Worm (Caenorhabditis elegans) whole organism, L1 larva: ENCODE data around the gene srx-87.
A peak's percentile ranks its signal among the peaks of the same experiment; 100 is the strongest.

Experiments
- C16A3.4 ChIP-seq: fragments of 150-350 bp; optimal IDR thresholded peaks from 2 replicates; lab custom pipeline; 2014; ENCODE audit warnings: missing biosample characterization, missing genetic modification characterization
- F16B12.6 ChIP-seq: fragments of 150-350 bp; optimal IDR thresholded peaks from 2 replicates; lab custom pipeline; 2014; ENCODE audit warnings: missing biosample characterization, missing genetic modification characterization
- blmp-1 ChIP-seq: fragments of 150-350 bp; optimal IDR thresholded peaks from 2 replicates; lab custom pipeline; 2014; ENCODE audit warnings: missing biosample characterization, missing genetic modification characterization
- ceh-90 ChIP-seq: sonication (generic microtip); optimal IDR thresholded peaks from 2 replicates; lab custom pipeline; 2016; ENCODE audit warnings: missing genetic modification characterization, missing compliant biosample characterization
- dpl-1 ChIP-seq, 3 experiments: fragments of 150-350 bp in 2 of 3; sonication (generic microtip) in 1 of 3; optimal IDR thresholded peaks; 2 replicates each; lab custom pipeline; 2014 to 2017; ENCODE audit warnings: missing biosample characterization in 3 of 3, missing genetic modification characterization in 3 of 3, missing genetic modification reagents in 3 of 3
- dsc-1 ChIP-seq: sonication (generic microtip); optimal IDR thresholded peaks from 2 replicates; lab custom pipeline; 2016; ENCODE audit warnings: mild to moderate bottlenecking, missing genetic modification characterization, missing compliant biosample characterization
- efl-1 ChIP-seq, 4 experiments: fragments of 150-350 bp; optimal IDR thresholded peaks in 3 of 4; peaks in 1 of 4; 1 replicate in 1 of 4; 2 replicates in 3 of 4; lab custom pipeline; 2014; ENCODE audit warnings: missing biosample characterization in 2 of 4, missing genetic modification characterization in 2 of 4, missing genetic modification reagents in 2 of 4
- egl-13 ChIP-seq: sonication (generic microtip); optimal IDR thresholded peaks from 2 replicates; lab custom pipeline; 2016; ENCODE audit warnings: missing genotype, missing genetic modification reagents, missing genetic modification characterization, missing compliant biosample characterization
- egl-27 ChIP-seq, 2 experiments: fragments of 150-350 bp in 1 of 2; sonication (generic microtip); optimal IDR thresholded peaks; 3 replicates each; lab custom pipeline; 2017 to 2018; ENCODE audit warnings: missing biosample characterization in 2 of 2, missing genetic modification characterization in 2 of 2, missing genetic modification reagents in 2 of 2
- elt-2 ChIP-seq: sonication (generic microtip); optimal IDR thresholded peaks from 2 replicates; lab custom pipeline; 2016; ENCODE audit warnings: missing genetic modification characterization, mild to moderate bottlenecking, inconsistent platforms, missing compliant biosample characterization, missing genetic modification reagents
- elt-3 ChIP-seq, 6 experiments: fragments of 150-350 bp in 1 of 6; sonication (generic microtip); optimal IDR thresholded peaks; 2 replicates each; lab custom pipeline; 2017 to 2018; ENCODE audit warnings: missing biosample characterization in 6 of 6, missing genetic modification characterization in 6 of 6, inconsistent platforms in 1 of 6
- fkh-8 ChIP-seq: sonication (generic microtip); optimal IDR thresholded peaks from 2 replicates; lab custom pipeline; 2016; ENCODE audit warnings: mild to moderate bottlenecking, missing genetic modification characterization, missing compliant biosample characterization
- fos-1 ChIP-seq: fragments of 150-350 bp; optimal IDR thresholded peaks from 2 replicates; lab custom pipeline; 2014; ENCODE audit warnings: missing biosample characterization, missing genetic modification characterization
- grh-1 ChIP-seq: fragments of 200-800 bp; sonication (Bioruptor generic); IDR thresholded peaks from 2 replicates; pipeline ENCODE4 v1.3.6; 2022; ENCODE audit warnings: missing genetic modification reagents, missing genetic modification characterization, missing compliant biosample characterization
- hlh-17 ChIP-seq: fragments of 200-800 bp; sonication (Bioruptor generic); optimal IDR thresholded peaks from 2 replicates; lab custom pipeline; 2018; ENCODE audit warnings: missing genetic modification characterization, mild to moderate bottlenecking, missing compliant biosample characterization, moderate library complexity, borderline replicate concordance
- hlh-4 ChIP-seq: sonication (generic microtip); optimal IDR thresholded peaks from 2 replicates; lab custom pipeline; 2016; ENCODE audit warnings: mild to moderate bottlenecking, missing genetic modification characterization, missing compliant biosample characterization
- irx-1 ChIP-seq: sonication (generic microtip); optimal IDR thresholded peaks from 2 replicates; lab custom pipeline; 2016; ENCODE audit warnings: missing genetic modification characterization, missing compliant biosample characterization
- isw-1 ChIP-seq: fragments of 200-800 bp; sonication (Bioruptor generic); IDR thresholded peaks from 2 replicates; pipeline ENCODE4 v1.3.6; 2022; ENCODE audit warnings: missing genetic modification characterization, missing compliant biosample characterization
- lin-14 ChIP-seq: fragments of 200-800 bp; sonication (Bioruptor generic); optimal IDR thresholded peaks from 2 replicates; lab custom pipeline; 2018; ENCODE audit warnings: mild to moderate bottlenecking, missing genetic modification characterization, moderate library complexity, missing compliant biosample characterization
- lin-15B ChIP-seq: fragments of 150-350 bp; sonication (generic microtip); optimal IDR thresholded peaks from 3 replicates; lab custom pipeline; 2014; ENCODE audit warnings: missing biosample characterization, missing genetic modification characterization
- lin-35 ChIP-seq, 2 experiments: fragments of 150-350 bp; optimal IDR thresholded peaks; 2 replicates each; lab custom pipeline; 2014; ENCODE audit warnings: missing biosample characterization in 2 of 2, missing genetic modification characterization in 2 of 2, missing genetic modification reagents in 2 of 2
- mep-1 ChIP-seq: fragments of 150-350 bp; optimal IDR thresholded peaks from 2 replicates; lab custom pipeline; 2014; ENCODE audit warnings: missing biosample characterization, missing genetic modification characterization
- nhr-20 ChIP-seq: sonication (generic microtip); optimal IDR thresholded peaks from 2 replicates; lab custom pipeline; 2016; ENCODE audit warnings: mild to moderate bottlenecking, missing genetic modification characterization, missing compliant biosample characterization
- nhr-47 ChIP-seq: sonication (generic microtip); optimal IDR thresholded peaks from 2 replicates; lab custom pipeline; 2016; ENCODE audit warnings: mild to moderate bottlenecking, missing genetic modification characterization, moderate library complexity, missing compliant biosample characterization
- nhr-71 ChIP-seq: sonication (generic microtip); optimal IDR thresholded peaks from 2 replicates; lab custom pipeline; 2016; ENCODE audit warnings: mild to moderate bottlenecking, missing genetic modification characterization, moderate library complexity, missing compliant biosample characterization
- nhr-84 ChIP-seq: sonication (generic microtip); optimal IDR thresholded peaks from 2 replicates; lab custom pipeline; 2017; ENCODE audit warnings: missing biosample characterization, missing genetic modification characterization
- nhr-85 ChIP-seq: sonication (generic microtip); peaks from one replicate; lab custom pipeline; 2016; ENCODE audit warnings: missing genetic modification characterization, inconsistent platforms, missing compliant biosample characterization
- rnt-1 ChIP-seq: sonication (generic microtip); optimal IDR thresholded peaks from 2 replicates; lab custom pipeline; 2016; ENCODE audit warnings: mild to moderate bottlenecking, missing genetic modification characterization, moderate library complexity, missing compliant biosample characterization
- skn-1 ChIP-seq: fragments of 150-350 bp; optimal IDR thresholded peaks from 2 replicates; lab custom pipeline; 2014; ENCODE audit warnings: missing biosample characterization, missing genetic modification characterization
- snpc-4 ChIP-seq: fragments of 150-350 bp; optimal IDR thresholded peaks from 2 replicates; lab custom pipeline; 2014; ENCODE audit warnings: missing biosample characterization, missing genetic modification characterization
- snu-23 ChIP-seq: sonication (generic microtip); optimal IDR thresholded peaks from 2 replicates; lab custom pipeline; 2016; ENCODE audit warnings: missing genetic modification characterization, missing compliant biosample characterization
- sptf-1 ChIP-seq: fragments of 150-350 bp; optimal IDR thresholded peaks from 2 replicates; lab custom pipeline; 2014; ENCODE audit warnings: missing biosample characterization, missing genetic modification characterization
- sup-37 ChIP-seq: fragments of 200-800 bp; sonication (Bioruptor generic); optimal IDR thresholded peaks from 2 replicates; lab custom pipeline; 2018; ENCODE audit warnings: mild to moderate bottlenecking, missing genetic modification characterization, missing compliant biosample characterization
- swsn-7 ChIP-seq: sonication (generic microtip); optimal IDR thresholded peaks from 2 replicates; lab custom pipeline; 2016; ENCODE audit warnings: missing genetic modification characterization, missing compliant biosample characterization
- tbx-2 ChIP-seq: sonication (generic microtip); optimal IDR thresholded peaks from 2 replicates; lab custom pipeline; 2016; ENCODE audit warnings: missing genetic modification characterization, missing compliant biosample characterization
- unc-62 ChIP-seq: fragments of 150-350 bp; optimal IDR thresholded peaks from 2 replicates; lab custom pipeline; 2014; ENCODE audit warnings: missing biosample characterization, missing genetic modification reagents, missing genetic modification characterization
- vab-15 ChIP-seq: sonication (generic microtip); optimal IDR thresholded peaks from 2 replicates; lab custom pipeline; 2017; ENCODE audit warnings: missing genotype, mild to moderate bottlenecking, missing genetic modification characterization, missing compliant biosample characterization
- zag-1 ChIP-seq: fragments of 150-350 bp; optimal IDR thresholded peaks from 2 replicates; lab custom pipeline; 2014; ENCODE audit warnings: missing biosample characterization, missing genetic modification characterization

The srx-87 gene

ce11 chrV:11552379-11552778 is 12.3 kb upstream of the srx-87 start, which contains the start of gene srx-85:
Gene srx-85, plus strand, starts transcription at chrV:11552679.
- TF ChIP-seq unc-62 (no peak), fkh-8 (tag; lab: Kevin White, UChicago) (no peak), elt-2 (tag; lab: Kevin White, UChicago) (no peak), C16A3.4 (tag; lab: Kevin White, UChicago) (no peak)
- TF ChIP-seq, all 84 proteins: peak for 0

ce11 chrV:11554260-11554659 is 10.4 kb upstream of the srx-87 start, which contains the start of gene duo-1:
Gene duo-1, plus strand, starts transcription at chrV:11554630.
- peak in 1 of 3 experiments; percentile 5 for TF ChIP-seq dpl-1 (GFP tag; optimal IDR thresholded peaks at IDR 0.05; lab: Kevin White, UChicago)
- no peak for TF ChIP-seq irx-1 (tag; lab: Kevin White, UChicago)
- TF ChIP-seq F16B12.6 (tag; lab: Kevin White, UChicago), result peak; percentile 23
- peak in 1 of 2 experiments; percentile 57 for TF ChIP-seq efl-1 (optimal IDR thresholded peaks at IDR 0.05; lab: Kevin White, UChicago)
- no peak for TF ChIP-seq efl-1 (GFP tag; optimal IDR thresholded peaks at IDR 0.05 in 1 of 2; lab: Kevin White, UChicago)
- TF ChIP-seq, all 84 proteins: peak for 3

- TF ChIP-seq F16B12.6 (tag; lab: Kevin White, UChicago) (no peak), fos-1 (no peak), efl-1 (optimal IDR thresholded peaks at IDR 0.05; lab: Kevin White, UChicago) (no peak), efl-1 (GFP tag; optimal IDR thresholded peaks at IDR 0.05 in 1 of 2; lab: Kevin White, UChicago) (no peak), hlh-4 (tag; lab: Kevin White, UChicago) (no peak), elt-3 (tag; optimal IDR thresholded peaks at IDR 0.05; lab: Kevin White, UChicago) (no peak), sptf-1 (tag; lab: Kevin White, UChicago) (no peak), swsn-7 (tag; lab: Kevin White, UChicago) (no peak), blmp-1 (tag; lab: Kevin White, UChicago) (no peak), tbx-2 (tag; lab: Kevin White, UChicago) (no peak), isw-1 (no peak), zag-1 (no peak), egl-27 (tag; optimal IDR thresholded peaks at IDR 0.05; lab: Kevin White, UChicago) (no peak), hlh-17 (GFP tag; lab: Kevin White, UChicago) (no peak), vab-15 (tag; lab: Kevin White, UChicago) (no peak), ceh-90 (tag; lab: Kevin White, UChicago) (no peak), C16A3.4 (tag; lab: Kevin White, UChicago) (no peak), grh-1 (no peak)
Observed at ce11 chrV:11562643-11563042, 2.0 kb upstream of the srx-87 start, which contains the start of gene srx-86. Gene srx-86, plus strand, starts transcription at chrV:11562943.

ce11 chrV:11570169-11570651 is 5.5 kb downstream of the srx-87 start, which contains the start of the genes nhr-101 and pms-2:
Gene nhr-101, plus strand, starts transcription at chrV:11570476.
Gene pms-2, minus strand, starts transcription at chrV:11570601.
- no peak for TF ChIP-seq isw-1
- TF ChIP-seq lin-15B (tag; lab: Kevin White, UChicago), result no peak
- no peak for TF ChIP-seq snpc-4
- no peak for TF ChIP-seq egl-13 (tag; lab: Kevin White, UChicago)
- no peak for TF ChIP-seq irx-1 (tag; lab: Kevin White, UChicago)
- TF ChIP-seq swsn-7 (tag; lab: Kevin White, UChicago), result no peak
- TF ChIP-seq nhr-47, result no peak
- peak; percentile 76 for TF ChIP-seq nhr-85
- TF ChIP-seq rnt-1 (tag; lab: Kevin White, UChicago), result peak; percentile 4
- peak in 1 of 6 experiments; percentile 24 for TF ChIP-seq elt-3 (tag; optimal IDR thresholded peaks at IDR 0.05; lab: Kevin White, UChicago)
- TF ChIP-seq snu-23, result peak; percentile 50
- TF ChIP-seq egl-27 (tag; optimal IDR thresholded peaks at IDR 0.05; lab: Kevin White, UChicago), result no peak
- TF ChIP-seq nhr-84 (tag; lab: Kevin White, UChicago), result no peak
- TF ChIP-seq sup-37 (GFP tag; lab: Kevin White, UChicago), result no peak
- no peak for TF ChIP-seq zag-1
- TF ChIP-seq skn-1 (tag; lab: Kevin White, UChicago), result peak; percentile 76
- TF ChIP-seq lin-14, result peak; percentile 61
- TF ChIP-seq nhr-20 (tag; lab: Kevin White, UChicago), result peak; percentile 51
- peak; percentile 73 for TF ChIP-seq nhr-71
- TF ChIP-seq mep-1 (tag; lab: Kevin White, UChicago), result peak; percentile 13
- TF ChIP-seq dpl-1 (GFP tag; optimal IDR thresholded peaks at IDR 0.05; lab: Kevin White, UChicago), result peak in 2 of 3 experiments; percentile 6 to 14
- no peak for TF ChIP-seq C16A3.4 (tag; lab: Kevin White, UChicago)
- peak; percentile 73 for TF ChIP-seq dsc-1 (tag; lab: Kevin White, UChicago)
- peak in 1 of 2 experiments; percentile 19 for TF ChIP-seq lin-35 (GFP tag; optimal IDR thresholded peaks at IDR 0.05; lab: Kevin White, UChicago)
- peak; percentile 38 for TF ChIP-seq blmp-1 (tag; lab: Kevin White, UChicago)
- no peak for TF ChIP-seq efl-1 (optimal IDR thresholded peaks at IDR 0.05; lab: Kevin White, UChicago)
- peak in 1 of 2 experiments; percentile 87 for TF ChIP-seq efl-1 (GFP tag; optimal IDR thresholded peaks at IDR 0.05 in 1 of 2; lab: Kevin White, UChicago)
- TF ChIP-seq, all 84 proteins: peak for 14
